Worm (Caenorhabditis elegans): ENCODE results near the gene srg-65.

DNA sequence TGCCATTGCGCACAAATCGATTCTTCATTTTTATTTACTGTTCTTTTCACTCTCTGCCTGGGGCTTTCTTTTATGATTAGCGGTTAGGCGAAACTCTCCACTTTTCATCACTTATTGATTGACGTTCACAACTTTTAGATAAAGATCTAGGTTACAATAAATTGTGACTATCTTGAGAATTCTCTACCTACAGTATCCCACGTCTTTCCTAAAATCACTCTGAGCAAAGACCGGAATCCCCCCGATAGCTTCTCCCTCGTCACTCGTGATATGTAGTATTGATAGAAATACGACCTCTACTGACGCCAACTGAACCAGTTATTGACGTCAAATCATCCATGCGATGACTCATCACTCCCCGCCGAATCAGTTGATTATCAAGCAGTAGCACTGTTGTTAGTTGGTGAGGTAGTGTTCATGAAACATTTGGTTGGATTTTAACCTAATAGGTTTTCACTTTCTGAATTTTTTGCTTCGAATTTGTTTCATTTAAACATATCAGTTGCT, 37.0 kb upstream of the srg-65 start, which contains the start of gene hir-1:
- TF ChIP-seq eor-1 (tag; optimal IDR thresholded peaks at IDR 0.05): no peak
- TF ChIP-seq nhr-76 (tag; optimal IDR thresholded peaks at IDR 0.05): no peak
- TF ChIP-seq ceh-82 (tag; optimal IDR thresholded peaks at IDR 0.05): no peak
- TF ChIP-seq ZK546.5 (tag; optimal IDR thresholded peaks at IDR 0.05): no peak
- no peak for TF ChIP-seq nhr-28 (tag; optimal IDR thresholded peaks at IDR 0.05)
- TF ChIP-seq aly-2 (tag; optimal IDR thresholded peaks at IDR 0.05): no peak
- TF ChIP-seq R02D3.7 (tag; optimal IDR thresholded peaks at IDR 0.05): no peak
- TF ChIP-seq ztf-4 (tag; optimal IDR thresholded peaks at IDR 0.05): no peak
